Worm (Caenorhabditis elegans): ENCODE results near the gene clc-18.

Gene clc-18

ce11 chrV:4129604-4130003 is 19.8 kb upstream of the clc-18 start, which contains the start of gene phat-4:
phat-4 (plus strand) TSS chrV:4129904.
- TF ChIP-seq hmg-4 (GFP tag; optimal IDR thresholded peaks at IDR 0.05): no peak
- no peak for TF ChIP-seq scrt-1 (GFP tag; IDR thresholded peaks at IDR 0.05)
- TF ChIP-seq flt-1 (GFP tag; IDR thresholded peaks at IDR 0.05): no peak
- TF ChIP-seq pes-1 (GFP tag; IDR thresholded peaks at IDR 0.05): no peak
- TF ChIP-seq hmbx-1 (tag; optimal IDR thresholded peaks at IDR 0.05): no peak
- TF ChIP-seq F13C5.2 (tag; optimal IDR thresholded peaks at IDR 0.05): no peak
- no peak for TF ChIP-seq tbx-11 (GFP tag; IDR thresholded peaks at IDR 0.05)
- TF ChIP-seq ceh-13 (GFP tag; optimal IDR thresholded peaks at IDR 0.05): no peak
- no peak for TF ChIP-seq ceh-36 (tag; optimal IDR thresholded peaks at IDR 0.05)
- no peak for TF ChIP-seq tra-4 (tag; optimal IDR thresholded peaks at IDR 0.05)
- TF ChIP-seq hnd-1 (tag; optimal IDR thresholded peaks at IDR 0.05): no peak
- no peak for TF ChIP-seq aly-1 (tag; optimal IDR thresholded peaks at IDR 0.05)
- no peak for TF ChIP-seq ets-7 (tag; optimal IDR thresholded peaks at IDR 0.05)
- no peak for TF ChIP-seq ama-1 (optimal IDR thresholded peaks at IDR 0.05)

- TF ChIP-seq tbx-11 (GFP tag; IDR thresholded peaks at IDR 0.05): no peak
- TF ChIP-seq ceh-36 (tag; optimal IDR thresholded peaks at IDR 0.05): no peak
- TF ChIP-seq ets-7 (tag; optimal IDR thresholded peaks at IDR 0.05): no peak
- TF ChIP-seq pes-1 (GFP tag; IDR thresholded peaks at IDR 0.05): no peak
- no peak for TF ChIP-seq ama-1 (optimal IDR thresholded peaks at IDR 0.05)
- TF ChIP-seq hmbx-1 (tag; optimal IDR thresholded peaks at IDR 0.05): no peak
- TF ChIP-seq hmg-4 (GFP tag; optimal IDR thresholded peaks at IDR 0.05): no peak
- no peak for TF ChIP-seq tra-4 (tag; optimal IDR thresholded peaks at IDR 0.05)
- TF ChIP-seq tbx-37 (GFP tag; conservative IDR thresholded peaks at IDR 0.05): no peak
- TF ChIP-seq flt-1 (GFP tag; IDR thresholded peaks at IDR 0.05): no peak
- no peak for TF ChIP-seq hnd-1 (tag; optimal IDR thresholded peaks at IDR 0.05)
- TF ChIP-seq sea-1 (GFP tag; conservative IDR thresholded peaks at IDR 0.05): no peak
- no peak for TF ChIP-seq F13C5.2 (tag; optimal IDR thresholded peaks at IDR 0.05)
- no peak for TF ChIP-seq B0310.2 (tag; optimal IDR thresholded peaks at IDR 0.05)
- no peak for TF ChIP-seq scrt-1 (GFP tag; IDR thresholded peaks at IDR 0.05)
- no peak for TF ChIP-seq aly-1 (tag; optimal IDR thresholded peaks at IDR 0.05)
- TF ChIP-seq ceh-13 (GFP tag; optimal IDR thresholded peaks at IDR 0.05): no peak
These were observed 17.7 kb upstream of the clc-18 start, which contains the start of gene T05B4.13 for ce11 chrV:4127435-4127834. T05B4.13 (minus strand) TSS chrV:4127535.

DNA sequence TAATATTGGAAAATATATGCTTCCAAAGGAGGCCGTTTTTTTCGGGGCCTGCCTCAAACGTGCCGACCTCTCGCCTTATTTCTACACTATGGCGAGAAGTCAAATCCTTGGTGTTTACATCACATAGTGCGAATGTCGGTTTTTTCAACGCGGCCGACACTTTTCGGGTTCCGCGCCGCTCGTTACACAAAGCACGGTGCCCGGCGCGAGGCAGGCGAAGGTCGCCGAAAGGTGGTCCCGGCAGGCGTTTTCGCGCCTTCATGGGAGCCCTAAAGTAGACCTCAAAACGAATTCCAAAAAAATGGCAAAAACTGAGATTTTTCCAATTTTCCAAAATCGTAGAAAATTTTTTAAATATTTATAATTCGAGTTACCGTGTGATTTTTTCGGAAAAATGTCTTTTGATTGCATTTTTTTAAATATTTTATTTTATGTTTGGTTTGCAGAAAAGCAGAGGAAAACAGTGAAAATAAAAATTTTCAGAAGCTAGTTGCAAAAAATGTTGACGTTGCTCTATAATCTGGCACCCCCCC is 15.8 kb upstream of the clc-18 start, which contains the start of gene T05B4.12:
T05B4.12 (minus strand) TSS at position 483 of the 533 bp plus-strand sequence.
- TF ChIP-seq ceh-13 (GFP tag; optimal IDR thresholded peaks at IDR 0.05): no peak
- no peak for TF ChIP-seq hnd-1 (tag; optimal IDR thresholded peaks at IDR 0.05)
- no peak for TF ChIP-seq B0310.2 (tag; optimal IDR thresholded peaks at IDR 0.05)
- no peak for TF ChIP-seq hmg-4 (GFP tag; optimal IDR thresholded peaks at IDR 0.05)
- TF ChIP-seq sea-1 (GFP tag; conservative IDR thresholded peaks at IDR 0.05): no peak
- no peak for TF ChIP-seq pes-1 (GFP tag; IDR thresholded peaks at IDR 0.05)
- no peak for TF ChIP-seq hmbx-1 (tag; optimal IDR thresholded peaks at IDR 0.05)
- no peak for TF ChIP-seq ama-1 (optimal IDR thresholded peaks at IDR 0.05)

DNA sequence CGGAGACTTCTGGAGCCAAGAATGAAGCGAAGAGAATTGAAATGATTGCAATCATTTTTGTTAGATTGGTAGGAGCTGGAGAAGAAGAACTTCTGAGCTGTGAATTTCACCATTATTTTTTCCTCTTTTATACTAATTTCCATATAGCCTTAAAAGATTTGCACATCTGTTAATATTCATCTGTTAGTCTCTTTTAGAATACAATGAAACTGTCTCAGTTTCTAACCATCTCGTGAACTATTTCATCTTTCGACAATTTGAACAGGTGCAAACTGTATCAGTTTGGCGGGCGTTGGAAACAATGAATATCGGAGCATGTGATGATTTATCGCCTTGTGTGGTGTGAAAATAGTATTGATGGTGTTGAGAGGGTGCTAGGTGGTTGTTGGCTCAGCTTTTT is 12.6 kb upstream of the clc-18 start, which contains the start of gene phat-5:
phat-5 (minus strand) TSS at position 101 of the 400 bp plus-strand sequence.
- TF ChIP-seq B0310.2 (tag; optimal IDR thresholded peaks at IDR 0.05) (no peak), hmbx-1 (tag; optimal IDR thresholded peaks at IDR 0.05) (no peak), ceh-13 (GFP tag; optimal IDR thresholded peaks at IDR 0.05) (no peak), hmg-4 (GFP tag; optimal IDR thresholded peaks at IDR 0.05) (no peak), ets-7 (tag; optimal IDR thresholded peaks at IDR 0.05) (no peak), tra-4 (tag; optimal IDR thresholded peaks at IDR 0.05) (no peak), scrt-1 (GFP tag; IDR thresholded peaks at IDR 0.05) (no peak), flt-1 (GFP tag; IDR thresholded peaks at IDR 0.05) (no peak), aly-1 (tag; optimal IDR thresholded peaks at IDR 0.05) (no peak), hnd-1 (tag; optimal IDR thresholded peaks at IDR 0.05) (no peak)

- TF ChIP-seq flt-1 (GFP tag; IDR thresholded peaks at IDR 0.05): no peak
- no peak for TF ChIP-seq ama-1 (optimal IDR thresholded peaks at IDR 0.05)
- TF ChIP-seq tbx-37 (GFP tag; conservative IDR thresholded peaks at IDR 0.05): no peak
- no peak for TF ChIP-seq pes-1 (GFP tag; IDR thresholded peaks at IDR 0.05)
- no peak for TF ChIP-seq ets-7 (tag; optimal IDR thresholded peaks at IDR 0.05)
- no peak for TF ChIP-seq hnd-1 (tag; optimal IDR thresholded peaks at IDR 0.05)
- no peak for TF ChIP-seq tbx-11 (GFP tag; IDR thresholded peaks at IDR 0.05)
- TF ChIP-seq F13C5.2 (tag; optimal IDR thresholded peaks at IDR 0.05): no peak
- TF ChIP-seq hmg-4 (GFP tag; optimal IDR thresholded peaks at IDR 0.05): no peak
- no peak for TF ChIP-seq ceh-36 (tag; optimal IDR thresholded peaks at IDR 0.05)
- no peak for TF ChIP-seq hmbx-1 (tag; optimal IDR thresholded peaks at IDR 0.05)
- TF ChIP-seq ceh-13 (GFP tag; optimal IDR thresholded peaks at IDR 0.05): no peak
- TF ChIP-seq aly-1 (tag; optimal IDR thresholded peaks at IDR 0.05): no peak
- no peak for TF ChIP-seq scrt-1 (GFP tag; IDR thresholded peaks at IDR 0.05)
- no peak for TF ChIP-seq tra-4 (tag; optimal IDR thresholded peaks at IDR 0.05)
- no peak for TF ChIP-seq B0310.2 (tag; optimal IDR thresholded peaks at IDR 0.05)
- no peak for TF ChIP-seq sea-1 (GFP tag; conservative IDR thresholded peaks at IDR 0.05)
These were observed 10.9 kb upstream of the clc-18 start, which contains the start of gene T05B4.10 for ce11 chrV:4120629-4121028. T05B4.10 (minus strand) TSS chrV:4120729.

DNA sequence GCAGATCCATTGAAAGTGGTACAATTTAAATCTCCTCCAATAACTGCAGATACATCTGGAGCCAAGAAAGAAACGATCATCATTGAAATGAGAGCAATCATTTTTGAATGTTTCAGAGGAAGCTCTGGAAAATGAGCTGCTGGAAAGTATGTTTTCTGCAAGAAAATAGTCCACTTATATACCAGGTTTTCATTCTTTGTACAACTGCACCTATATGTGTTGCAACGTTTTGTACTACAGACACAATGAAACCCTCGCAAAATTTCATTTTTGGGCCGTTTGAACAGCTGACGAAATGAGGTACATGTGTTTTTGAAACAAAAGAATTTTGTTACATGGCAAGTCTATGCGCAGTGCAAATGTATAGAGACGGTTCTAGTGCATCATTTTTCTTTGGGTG is 8.6 kb upstream of the clc-18 start, which contains the start of gene T05B4.9:
T05B4.9 (minus strand) TSS at position 101 of the 400 bp plus-strand sequence.
- no peak for TF ChIP-seq tra-4 (tag; optimal IDR thresholded peaks at IDR 0.05)
- no peak for TF ChIP-seq scrt-1 (GFP tag; IDR thresholded peaks at IDR 0.05)
- TF ChIP-seq aly-1 (tag; optimal IDR thresholded peaks at IDR 0.05): no peak
- no peak for TF ChIP-seq tbx-37 (GFP tag; conservative IDR thresholded peaks at IDR 0.05)
- no peak for TF ChIP-seq F13C5.2 (tag; optimal IDR thresholded peaks at IDR 0.05)
- TF ChIP-seq ceh-13 (GFP tag; optimal IDR thresholded peaks at IDR 0.05): no peak
- TF ChIP-seq hmbx-1 (tag; optimal IDR thresholded peaks at IDR 0.05): no peak
- no peak for TF ChIP-seq sea-1 (GFP tag; conservative IDR thresholded peaks at IDR 0.05)
- TF ChIP-seq ets-7 (tag; optimal IDR thresholded peaks at IDR 0.05): no peak
- TF ChIP-seq tbx-11 (GFP tag; IDR thresholded peaks at IDR 0.05): no peak
- TF ChIP-seq ama-1 (optimal IDR thresholded peaks at IDR 0.05): no peak
- TF ChIP-seq pes-1 (GFP tag; IDR thresholded peaks at IDR 0.05): no peak
- no peak for TF ChIP-seq hmg-4 (GFP tag; optimal IDR thresholded peaks at IDR 0.05)

ce11 chrV:4116071-4116470 is 6.3 kb upstream of the clc-18 start, which contains the start of gene T05B4.8:
T05B4.8 (minus strand) TSS chrV:4116171.
- TF ChIP-seq ceh-36 (tag; optimal IDR thresholded peaks at IDR 0.05): no peak
- TF ChIP-seq tbx-11 (GFP tag; IDR thresholded peaks at IDR 0.05): no peak
- TF ChIP-seq flt-1 (GFP tag; IDR thresholded peaks at IDR 0.05): no peak
- no peak for TF ChIP-seq ceh-13 (GFP tag; optimal IDR thresholded peaks at IDR 0.05)
- no peak for TF ChIP-seq F13C5.2 (tag; optimal IDR thresholded peaks at IDR 0.05)
- TF ChIP-seq hmbx-1 (tag; optimal IDR thresholded peaks at IDR 0.05): no peak
- TF ChIP-seq pes-1 (GFP tag; IDR thresholded peaks at IDR 0.05): no peak
- no peak for TF ChIP-seq ets-7 (tag; optimal IDR thresholded peaks at IDR 0.05)
- no peak for TF ChIP-seq tbx-37 (GFP tag; conservative IDR thresholded peaks at IDR 0.05)
- TF ChIP-seq hmg-4 (GFP tag; optimal IDR thresholded peaks at IDR 0.05): no peak
- no peak for TF ChIP-seq tra-4 (tag; optimal IDR thresholded peaks at IDR 0.05)
- no peak for TF ChIP-seq sea-1 (GFP tag; conservative IDR thresholded peaks at IDR 0.05)

All from whole organism, early embryonic.